Fruit fly (Drosophila melanogaster): Measurements from ENCODE around the gene Fum4.

Gene Fum4

DNA sequence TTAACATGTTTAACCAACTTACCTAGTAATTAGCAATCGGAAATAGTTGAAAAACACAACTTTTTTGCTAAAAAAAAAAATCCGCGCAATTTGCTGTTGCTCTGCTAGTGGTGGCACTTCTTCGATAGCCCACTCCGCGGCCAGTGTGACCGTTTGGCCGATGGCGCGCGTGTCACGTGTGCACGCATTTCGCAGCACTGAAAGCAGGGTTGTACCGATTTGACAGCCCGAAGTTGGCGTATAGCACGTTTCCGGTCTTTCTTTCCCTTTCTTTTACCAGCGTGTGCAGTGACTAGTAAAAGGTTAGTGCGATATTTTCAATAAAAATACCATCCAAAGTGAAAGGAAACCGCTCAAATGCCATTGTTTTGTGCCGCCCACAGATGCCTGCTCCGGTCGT lies 9.6 kb upstream of the Fum4 start, which contains the start of the genes Ripalpha and RpL7:
Gene Ripalpha (minus strand): TSS at position 128 of the 400 bp plus-strand sequence.
Gene RpL7 (plus strand): TSS at position 158 of the 400 bp plus-strand sequence.
- TF ChIP-seq Dll (optimal IDR thresholded peaks at IDR 0.05) (no peak), EcR (GFP tag; optimal IDR thresholded peaks at IDR 0.05) (no peak), usp (GFP tag; optimal IDR thresholded peaks at IDR 0.05) (no peak), CG8478 (optimal IDR thresholded peaks at IDR 0.05) (no peak), psq (optimal IDR thresholded peaks at IDR 0.05) (no peak), pan (optimal IDR thresholded peaks at IDR 0.05) (no peak)

DNA sequence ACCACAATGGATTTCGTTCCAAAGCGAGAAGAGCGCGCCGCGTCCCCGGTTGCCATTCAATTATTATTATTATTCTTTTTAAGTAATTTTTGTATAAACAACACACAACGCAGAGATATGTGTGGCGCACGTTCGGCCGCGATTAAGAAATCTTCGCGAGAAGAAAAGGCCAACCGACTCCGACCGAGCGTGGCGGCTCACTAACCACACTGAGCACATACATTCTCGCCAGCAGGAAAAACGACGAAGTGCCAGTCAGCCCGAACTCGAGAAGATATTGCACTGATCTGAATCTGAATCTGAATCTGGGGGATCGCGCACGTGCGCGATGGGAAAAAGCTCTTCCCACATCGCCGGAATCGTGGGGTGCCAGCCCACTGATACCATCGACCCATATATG lies 7.6 kb upstream of the Fum4 start, which contains the start of gene Sur:
Gene Sur (minus strand): TSS at position 207 of the 400 bp plus-strand sequence.
- TF ChIP-seq psq (optimal IDR thresholded peaks at IDR 0.05) (no peak), usp (GFP tag; optimal IDR thresholded peaks at IDR 0.05) (no peak), pan (optimal IDR thresholded peaks at IDR 0.05) (no peak), EcR (GFP tag; optimal IDR thresholded peaks at IDR 0.05) (no peak), CG8478 (optimal IDR thresholded peaks at IDR 0.05) (no peak), Dll (optimal IDR thresholded peaks at IDR 0.05) (no peak)

DNA sequence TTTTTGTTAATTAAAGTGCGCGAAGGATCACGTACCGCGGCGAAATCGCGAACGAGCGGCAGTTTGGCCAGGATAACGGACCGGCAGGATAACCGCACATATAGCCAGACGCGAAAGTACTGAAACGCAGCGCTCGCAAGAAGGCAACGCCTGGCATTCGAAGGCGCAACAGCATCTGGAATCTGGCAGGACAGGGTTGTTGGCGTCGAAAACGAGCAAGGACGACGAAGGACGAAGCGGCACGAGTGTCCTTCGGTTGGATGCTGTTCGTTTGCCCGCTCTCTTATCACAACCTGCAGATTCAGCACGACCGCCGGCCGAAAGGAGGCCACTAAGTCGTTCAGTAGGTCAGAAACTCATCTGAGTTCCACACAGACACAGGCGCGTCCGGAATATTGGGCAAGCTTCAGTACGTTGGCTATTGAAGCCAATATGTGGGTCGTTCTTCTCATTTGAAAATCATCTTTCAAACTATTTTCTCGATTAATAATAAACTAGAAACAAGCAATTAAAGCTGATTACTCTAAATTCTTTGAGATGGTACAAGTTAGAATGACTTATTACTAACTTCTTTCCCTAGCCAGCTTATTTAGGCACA lies 11.0 kb downstream of the Fum4 start, which contains the start of gene CG44153:
Gene CG44153 (minus strand): TSS at position 75 of the 598 bp plus-strand sequence.
- TF ChIP-seq CG8478 (optimal IDR thresholded peaks at IDR 0.05) (no peak), EcR (GFP tag; optimal IDR thresholded peaks at IDR 0.05) (no peak), usp (GFP tag; optimal IDR thresholded peaks at IDR 0.05) (no peak), pan (optimal IDR thresholded peaks at IDR 0.05) (no peak), Dll (optimal IDR thresholded peaks at IDR 0.05) (no peak), psq (optimal IDR thresholded peaks at IDR 0.05) (no peak)

DNA sequence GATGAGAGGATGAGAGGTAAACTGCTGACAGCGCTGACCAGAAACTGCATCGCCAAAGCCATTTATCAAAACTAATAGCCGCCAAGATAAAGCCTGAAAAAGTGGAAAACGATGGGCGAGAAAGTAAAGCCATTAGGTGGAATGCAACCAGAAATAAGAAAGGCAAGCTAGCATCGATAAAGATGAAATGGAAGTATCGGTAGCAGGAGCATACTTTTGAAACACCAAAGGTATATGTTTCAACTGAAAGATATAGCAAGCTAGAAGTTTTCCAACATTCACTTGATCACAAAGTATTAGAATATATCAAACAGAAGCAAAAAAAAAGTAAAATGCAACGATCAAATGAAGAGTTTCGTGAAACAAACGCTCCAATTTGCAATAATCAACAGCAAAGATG lies 18.9 kb downstream of the Fum4 start, which contains the start of gene CG13137:
Gene CG13137 (plus strand): TSS at position 301 of the 400 bp plus-strand sequence.
- no peak for TF ChIP-seq CG8478 (optimal IDR thresholded peaks at IDR 0.05)
- TF ChIP-seq psq (optimal IDR thresholded peaks at IDR 0.05): no peak
- no peak for TF ChIP-seq Dll (optimal IDR thresholded peaks at IDR 0.05)
- TF ChIP-seq pan (optimal IDR thresholded peaks at IDR 0.05): no peak
- TF ChIP-seq usp (GFP tag; optimal IDR thresholded peaks at IDR 0.05): no peak
- no peak for TF ChIP-seq EcR (GFP tag; optimal IDR thresholded peaks at IDR 0.05)

DNA sequence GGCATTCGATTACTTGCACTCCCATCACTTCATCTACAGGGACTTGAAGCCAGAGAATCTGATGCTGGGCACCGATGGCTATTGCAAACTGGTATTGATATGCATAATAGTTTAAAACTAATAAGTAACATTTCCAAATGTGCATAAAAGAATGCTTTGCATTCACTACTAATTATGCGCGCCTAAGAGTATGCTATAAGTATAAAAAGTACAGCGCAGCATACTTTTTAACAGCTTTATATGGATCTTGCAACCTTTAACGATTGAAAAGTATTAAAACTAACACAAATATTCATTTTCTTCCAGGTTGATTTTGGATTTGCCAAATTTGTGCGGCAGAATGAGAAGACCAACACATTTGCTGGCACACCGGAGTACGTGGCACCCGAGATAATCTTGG lies 36.9 kb downstream of the Fum4 start:
- TF ChIP-seq CG8478 (optimal IDR thresholded peaks at IDR 0.05) (no peak), psq (optimal IDR thresholded peaks at IDR 0.05) (no peak), pan (optimal IDR thresholded peaks at IDR 0.05) (no peak)

DNA sequence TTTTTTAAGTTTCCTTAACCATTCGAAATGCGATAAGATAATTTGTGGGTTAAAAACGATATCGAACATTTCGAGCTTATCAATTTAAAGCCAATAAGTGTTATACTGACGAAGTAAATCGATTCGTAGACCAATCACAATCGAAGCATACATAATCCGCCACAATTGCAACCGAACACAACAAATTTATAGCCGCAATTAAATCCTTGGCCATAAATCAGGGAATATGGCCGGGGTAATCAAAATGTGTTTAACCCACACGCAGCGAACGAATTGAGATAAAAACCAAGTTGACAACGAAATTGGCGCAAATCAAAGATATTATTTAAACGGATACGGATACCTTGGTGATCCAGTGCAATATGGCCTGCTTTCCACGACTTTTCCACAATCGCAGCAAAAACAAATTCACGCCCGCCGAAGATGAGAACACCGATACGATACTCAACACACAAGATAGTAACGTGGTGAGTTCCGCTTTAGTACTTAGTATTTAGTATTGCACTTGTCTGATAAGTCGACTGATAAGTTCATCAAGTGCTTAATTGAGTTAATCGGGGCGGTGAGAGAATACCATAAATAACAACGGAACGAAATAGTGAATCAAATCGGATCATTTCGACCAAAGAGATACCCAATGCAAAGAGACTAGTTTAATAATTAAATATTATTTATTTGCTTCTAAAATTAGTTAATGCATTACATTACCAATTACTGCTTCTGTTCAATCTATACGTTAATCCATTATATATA lies 44.4 kb downstream of the Fum4 start:
- TF ChIP-seq CG8478 (optimal IDR thresholded peaks at IDR 0.05) (no peak), Dll (optimal IDR thresholded peaks at IDR 0.05) (no peak), psq (optimal IDR thresholded peaks at IDR 0.05) (no peak), usp (GFP tag; optimal IDR thresholded peaks at IDR 0.05) (no peak), pan (optimal IDR thresholded peaks at IDR 0.05) (no peak), EcR (GFP tag; optimal IDR thresholded peaks at IDR 0.05) (no peak)

DNA sequence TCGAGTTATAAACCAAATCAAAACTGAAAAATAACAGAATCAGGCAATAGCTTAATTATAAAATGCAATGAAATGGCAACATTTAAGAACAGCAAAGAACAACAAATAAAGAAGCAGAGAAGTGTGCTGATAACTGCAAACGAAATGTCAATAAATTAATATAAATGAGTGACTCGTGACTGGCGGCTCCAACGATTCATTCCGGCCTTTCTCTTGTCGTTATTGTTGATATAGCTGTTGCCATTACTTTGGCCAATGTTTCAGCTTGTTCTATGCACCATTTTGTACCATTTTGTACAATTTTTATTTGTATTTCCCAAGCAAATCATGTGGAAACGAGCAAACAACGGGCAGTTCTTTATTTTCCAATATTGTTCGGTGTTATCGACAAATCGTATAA lies 45.7 kb downstream of the Fum4 start:
- TF ChIP-seq pan (optimal IDR thresholded peaks at IDR 0.05) (no peak), usp (GFP tag; optimal IDR thresholded peaks at IDR 0.05) (no peak), psq (optimal IDR thresholded peaks at IDR 0.05) (no peak), Dll (optimal IDR thresholded peaks at IDR 0.05) (no peak)

DNA sequence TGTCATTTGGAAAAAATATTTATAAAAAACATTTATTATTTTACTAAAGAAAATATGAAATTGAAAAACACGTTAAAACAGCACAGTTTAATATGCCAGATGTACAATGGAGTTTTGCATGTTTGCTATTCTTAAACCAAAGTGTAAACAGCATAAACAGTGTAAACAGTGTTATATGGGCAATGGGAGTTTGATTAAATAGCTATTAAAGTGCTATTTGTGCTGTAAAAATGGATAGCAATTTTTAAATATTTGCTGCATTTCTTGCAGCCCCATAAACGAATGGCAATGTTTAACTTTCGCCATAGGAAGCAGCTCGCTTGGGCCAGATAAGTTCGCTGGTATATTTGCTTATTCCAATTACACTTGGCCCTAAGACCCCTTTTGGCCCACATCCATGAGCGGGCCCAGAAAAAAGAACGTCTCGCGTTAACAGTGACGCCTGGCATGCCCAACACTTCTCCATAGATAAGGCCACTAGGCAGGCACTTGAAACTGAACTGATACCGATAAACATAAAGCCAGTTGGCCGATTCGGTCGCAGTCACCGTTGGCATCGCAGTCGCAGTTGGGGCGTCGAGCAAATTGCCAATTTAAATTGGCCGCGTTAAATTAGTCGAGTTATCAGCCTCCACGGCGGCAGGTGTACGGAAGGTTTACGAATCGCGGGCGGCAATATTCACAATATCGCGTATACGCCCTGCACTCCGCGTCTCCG lies 46.9 kb downstream of the Fum4 start, which contains the start of gene CG4839:
Gene CG4839 (plus strand): TSS at position 541 of the 718 bp plus-strand sequence.
- TF ChIP-seq usp (GFP tag; optimal IDR thresholded peaks at IDR 0.05) (no peak), psq (optimal IDR thresholded peaks at IDR 0.05) (no peak), CG8478 (optimal IDR thresholded peaks at IDR 0.05) (no peak), pan (optimal IDR thresholded peaks at IDR 0.05) (no peak), Dll (optimal IDR thresholded peaks at IDR 0.05) (no peak), EcR (GFP tag; optimal IDR thresholded peaks at IDR 0.05) (no peak)

DNA sequence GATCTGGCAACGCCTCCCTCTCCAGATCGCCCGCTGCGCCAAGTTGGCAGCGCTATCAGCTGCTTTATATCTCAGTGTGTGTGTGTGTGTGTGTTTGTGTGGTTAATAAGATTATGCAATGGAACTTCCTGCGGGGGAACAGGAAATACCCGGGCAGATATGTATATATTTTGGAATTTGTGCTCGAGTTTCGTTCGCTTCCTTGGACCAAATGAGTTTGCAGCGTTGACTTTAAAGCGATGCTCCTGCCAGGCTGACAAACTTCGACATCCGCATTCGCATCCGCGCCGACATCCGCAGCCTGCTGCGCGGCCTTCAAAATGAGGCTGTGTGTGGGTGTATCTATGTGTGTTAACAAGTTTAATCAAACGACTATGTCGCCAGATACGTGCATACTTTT lies 48.0 kb downstream of the Fum4 start:
- TF ChIP-seq usp (GFP tag; optimal IDR thresholded peaks at IDR 0.05) (no peak), Dll (optimal IDR thresholded peaks at IDR 0.05) (no peak), psq (optimal IDR thresholded peaks at IDR 0.05) (no peak), pan (optimal IDR thresholded peaks at IDR 0.05) (no peak), EcR (GFP tag; optimal IDR thresholded peaks at IDR 0.05) (no peak), CG8478 (optimal IDR thresholded peaks at IDR 0.05) (no peak)

All from whole organism.